Worm (Caenorhabditis elegans): Measurements from ENCODE around the gene F18E3.11.

ce11 chrV:7403501-7403900, 9.8 kb upstream of the F18E3.11 start:
- TF ChIP-seq nhr-12 (tag; optimal IDR thresholded peaks at IDR 0.05) (no peak), mdl-1 (tag; optimal IDR thresholded peaks at IDR 0.05) (no peak)

Measured in whole organism, L2 larva.